Worm (Caenorhabditis elegans) whole organism, L4/young adult: ENCODE measurements around the gene F22F4.9.

Source experiments
- W03F9.2 ChIP-seq: fragments of 150-350 bp; optimal IDR thresholded peaks from 2 replicates; lab custom pipeline; 2014; ENCODE audit warnings: missing biosample characterization, missing genetic modification characterization
- him-1 ChIP-seq: sonication (generic microtip); optimal IDR thresholded peaks from 2 replicates; lab custom pipeline; 2016; ENCODE audit warnings: missing genotype, missing genetic modification reagents, missing genetic modification characterization, missing compliant biosample characterization

DNA sequence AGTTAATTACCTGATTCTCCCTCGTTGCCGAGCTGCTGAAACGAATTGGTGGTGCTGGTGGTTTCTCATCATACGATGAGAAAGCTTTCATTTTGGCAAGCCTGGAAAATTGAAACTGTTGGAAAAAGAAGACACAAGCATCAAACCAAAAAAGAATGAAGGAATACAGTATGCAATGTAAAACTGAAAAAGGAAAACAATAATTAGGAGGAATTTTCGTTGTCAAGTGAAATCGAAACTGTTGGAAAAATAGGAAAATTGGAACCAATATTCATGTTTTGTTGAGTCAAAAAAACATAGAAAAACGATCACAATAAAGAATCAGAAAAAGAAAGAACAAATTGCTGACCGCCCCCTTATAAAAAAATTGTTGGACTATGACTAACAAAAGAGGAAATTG, 49.2 kb upstream of the F22F4.9 start, which contains the start of gene pak-1:
- TF ChIP-seq W03F9.2 (no peak), him-1 (tag; lab: Kevin White, UChicago) (no peak)
